Comparison of ENCODE assay signal across 5 worm cellular contexts in the genomic region with DNA sequence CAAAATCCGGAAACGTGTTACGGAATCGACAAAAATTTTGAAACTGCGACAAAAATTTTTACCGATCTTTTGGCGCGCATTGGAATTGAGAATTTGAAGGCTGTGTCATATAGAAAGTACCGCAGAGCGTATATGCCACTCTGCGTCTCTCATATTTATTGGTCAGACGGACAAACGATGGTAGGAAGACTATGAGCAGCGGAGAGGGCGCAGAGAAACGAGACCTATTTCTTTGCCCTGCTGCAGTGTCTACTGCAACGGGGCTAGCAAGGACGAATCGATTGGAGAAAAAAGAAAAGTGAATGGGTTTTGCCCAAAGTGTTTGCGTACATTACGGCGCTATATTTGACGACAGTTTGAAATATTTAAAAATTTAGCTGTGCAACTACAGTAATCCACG.
A peak's percentile ranks its signal among the peaks of the same experiment; 100 is the strongest.
TF ChIP-seq lines count a peak whose summit lies in the region.

No protein-coding gene starts in this region.

TF ChIP-seq in whole organism, L1 larva, 84 proteins besides CTCF, POLR2A, EP300 and RAD21 (continues in another document):
- TF ChIP-seq mep-1 (tag; optimal IDR thresholded peaks at IDR 0.05; lab: Kevin White, UChicago) (peak; percentile 92), lin-15B (tag; optimal IDR thresholded peaks at IDR 0.05; lab: Kevin White, UChicago) (peak; percentile 75), isw-1 (GFP tag; IDR thresholded peaks at IDR 0.05; lab: Robert Waterston, UW) (peak; percentile 72), nhr-90 (tag; optimal IDR thresholded peaks at IDR 0.05; lab: Kevin White, UChicago; ENCODE audit: poor library complexity) (peak; percentile 42), sox-4 (tag; optimal IDR thresholded peaks at IDR 0.05; lab: Kevin White, UChicago) (no peak), nhr-20 (tag; optimal IDR thresholded peaks at IDR 0.05; lab: Kevin White, UChicago) (peak; percentile 80), mab-9 (GFP tag; IDR thresholded peaks at IDR 0.05; lab: Robert Waterston, UW) (peak; percentile 51; the same call in 1 of the 2 replicates), vab-15 (tag; optimal IDR thresholded peaks at IDR 0.05; lab: Kevin White, UChicago) (peak; percentile 14), alr-1 (tag; optimal IDR thresholded peaks at IDR 0.05; lab: Kevin White, UChicago; ENCODE audit: borderline replicate concordance) (no peak), nhr-47 (tag; optimal IDR thresholded peaks at IDR 0.05; lab: Kevin White, UChicago) (peak; percentile 77), fkh-8 (tag; optimal IDR thresholded peaks at IDR 0.05; lab: Kevin White, UChicago) (peak; percentile 77), elt-3 (tag; optimal IDR thresholded peaks at IDR 0.05; lab: Kevin White, UChicago) (peak in 1 of 6 experiments; percentile 9), pag-3 (tag; optimal IDR thresholded peaks at IDR 0.05; lab: Kevin White, UChicago; ENCODE audit: borderline replicate concordance, insufficient read depth) (no peak), lin-14 (GFP tag; optimal IDR thresholded peaks at IDR 0.05; lab: Kevin White, UChicago) (peak; percentile 89), ceh-82 (tag; optimal IDR thresholded peaks at IDR 0.05; lab: Kevin White, UChicago) (peak; percentile 66 to 75 (median 70)), mdl-1 (tag; optimal IDR thresholded peaks at IDR 0.05; lab: Kevin White, UChicago) (peak in 1 of 2 experiments; percentile 65)

TF ChIP-seq in whole organism, L3 larva, 47 proteins besides CTCF, POLR2A, EP300 and RAD21 (continues in another document):
- TF ChIP-seq egl-5 (tag; optimal IDR thresholded peaks at IDR 0.05; lab: Kevin White, UChicago) (peak; percentile 90), pha-4 (tag; optimal IDR thresholded peaks at IDR 0.05; lab: Kevin White, UChicago) (peak; percentile 94), nhr-43 (tag; optimal IDR thresholded peaks at IDR 0.05; lab: Kevin White, UChicago; ENCODE audit: poor library complexity, severe bottlenecking) (no peak), R02D3.7 (tag; optimal IDR thresholded peaks at IDR 0.05; lab: Kevin White, UChicago) (peak; percentile 59), lin-39 (tag; optimal IDR thresholded peaks at IDR 0.05; lab: Kevin White, UChicago) (peak; percentile 82), lsy-12 (tag; optimal IDR thresholded peaks at IDR 0.05; lab: Kevin White, UChicago) (peak; percentile 73), hmg-11 (tag; optimal IDR thresholded peaks at IDR 0.05; lab: Kevin White, UChicago) (peak; percentile 82), nhr-12 (tag; optimal IDR thresholded peaks at IDR 0.05; lab: Kevin White, UChicago) (no peak), sea-2 (GFP tag; optimal IDR thresholded peaks at IDR 0.05; lab: Kevin White, UChicago) (no peak), nhr-25 (tag; optimal IDR thresholded peaks at IDR 0.05; lab: Kevin White, UChicago) (peak; percentile 92), nhr-67 (tag; optimal IDR thresholded peaks at IDR 0.05; lab: Kevin White, UChicago) (no peak), nhr-23 (tag; optimal IDR thresholded peaks at IDR 0.05; lab: Kevin White, UChicago) (peak; percentile 76), nhr-11 (tag; optimal IDR thresholded peaks at IDR 0.05; lab: Kevin White, UChicago) (no peak), lin-15B (tag; optimal IDR thresholded peaks at IDR 0.05; lab: Kevin White, UChicago) (peak; percentile 86), nhr-237 (tag; optimal IDR thresholded peaks at IDR 0.05; lab: Kevin White, UChicago) (no peak), elt-2 (tag; optimal IDR thresholded peaks at IDR 0.05; lab: Kevin White, UChicago) (peak; percentile 47), pqm-1 (tag; optimal IDR thresholded peaks at IDR 0.05; lab: Kevin White, UChicago) (peak; percentile 47), mml-1 (tag; optimal IDR thresholded peaks at IDR 0.05; lab: Kevin White, UChicago) (no peak)

TF ChIP-seq in whole organism, early embryonic, 17 proteins besides CTCF, POLR2A, EP300 and RAD21:
- no peak for TF ChIP-seq tbx-11 (GFP tag; IDR thresholded peaks at IDR 0.05; lab: Robert Waterston, UW)
- TF ChIP-seq hmg-4 (GFP tag; optimal IDR thresholded peaks at IDR 0.05; lab: Kevin White, UChicago), result peak; percentile 51

TF ChIP-seq in whole organism, midembryonic, 9 proteins besides CTCF, POLR2A, EP300 and RAD21:
- TF ChIP-seq ref-1 (GFP tag; conservative IDR thresholded peaks at IDR 0.05; lab: Robert Waterston, UW) (no peak), cog-1 (tag; optimal IDR thresholded peaks at IDR 0.05; lab: Kevin White, UChicago) (peak; percentile 48), flt-1 (GFP tag; IDR thresholded peaks at IDR 0.05; lab: Robert Waterston, UW) (0 out of 2 replicates have a peak, but pooled peaks have one; percentile 23), T22C8.4 (GFP tag; IDR thresholded peaks at IDR 0.05; lab: Robert Waterston, UW) (peak; percentile 87), tab-1 (GFP tag; IDR thresholded peaks at IDR 0.05; lab: Robert Waterston, UW) (no peak)

TF ChIP-seq in whole organism, young adult, 124 proteins besides CTCF, POLR2A, EP300 and RAD21 (continues in another document):
- no peak for TF ChIP-seq snpc-1.3 (tag; optimal IDR thresholded peaks at IDR 0.05; lab: Kevin White, UChicago; ENCODE audit: insufficient read depth)
- no peak for TF ChIP-seq madf-8 (GFP tag; conservative IDR thresholded peaks at IDR 0.05; lab: Robert Waterston, UW)
- TF ChIP-seq snpc-3.4 (tag; optimal IDR thresholded peaks at IDR 0.05; lab: Kevin White, UChicago), result no peak
- TF ChIP-seq ceh-27 (GFP tag; optimal IDR thresholded peaks at IDR 0.05; lab: Kevin White, UChicago), result peak; percentile 78
- no peak for TF ChIP-seq lir-1 (GFP tag; conservative IDR thresholded peaks at IDR 0.05; lab: Robert Waterston, UW)
- 0 out of 2 replicates have a peak, but pooled peaks have one; percentile 28 for TF ChIP-seq madf-3 (GFP tag; IDR thresholded peaks at IDR 0.05; lab: Robert Waterston, UW)
- TF ChIP-seq zim-3 (tag; optimal IDR thresholded peaks at IDR 0.05; lab: Kevin White, UChicago), result no peak
- TF ChIP-seq somi-1 (GFP tag; optimal IDR thresholded peaks at IDR 0.05; lab: Kevin White, UChicago), result no peak
- TF ChIP-seq nhr-80 (tag; optimal IDR thresholded peaks at IDR 0.05; lab: Kevin White, UChicago), result peak; percentile 49
- peak; percentile 19 to 34 for TF ChIP-seq let-607 (tag; optimal IDR thresholded peaks at IDR 0.05; lab: Kevin White, UChicago)
- TF ChIP-seq ztf-26 (tag; optimal IDR thresholded peaks at IDR 0.05; lab: Kevin White, UChicago), result no peak
- no peak for TF ChIP-seq F55B11.4 (tag; optimal IDR thresholded peaks at IDR 0.05; lab: Kevin White, UChicago; ENCODE audit: borderline replicate concordance, insufficient read depth)
- no peak for TF ChIP-seq C17E4.6 (GFP tag; IDR thresholded peaks at IDR 0.05; lab: Robert Waterston, UW)
- no peak for TF ChIP-seq pha-4 (tag; optimal IDR thresholded peaks at IDR 0.05; lab: Kevin White, UChicago)
- no peak for TF ChIP-seq die-1 (tag; optimal IDR thresholded peaks at IDR 0.05; lab: Kevin White, UChicago)
- TF ChIP-seq lin-35 (GFP tag; optimal IDR thresholded peaks at IDR 0.05; lab: Kevin White, UChicago), result peak in 1 of 3 experiments; percentile 76
- TF ChIP-seq tlf-1 (GFP tag; optimal IDR thresholded peaks at IDR 0.05; lab: Kevin White, UChicago), result peak; percentile 13
- TF ChIP-seq tbp1 (GFP tag; optimal IDR thresholded peaks at IDR 0.05; lab: Kevin White, UChicago), result peak; percentile 23
- no peak for TF ChIP-seq ceh-79 (tag; optimal IDR thresholded peaks at IDR 0.05; lab: Kevin White, UChicago)
- TF ChIP-seq mel-28 (tag; optimal IDR thresholded peaks at IDR 0.05; lab: Kevin White, UChicago; ENCODE audit: borderline replicate concordance), result no peak
- no peak for TF ChIP-seq cebp-1 (GFP tag; IDR thresholded peaks at IDR 0.05; lab: Robert Waterston, UW)
- TF ChIP-seq cebp-1 (tag; optimal IDR thresholded peaks at IDR 0.05; lab: Kevin White, UChicago), result peak; percentile 76
- TF ChIP-seq bed-1 (GFP tag; IDR thresholded peaks at IDR 0.05; lab: Robert Waterston, UW), result no peak
- TF ChIP-seq ztf-3 (GFP tag; optimal IDR thresholded peaks at IDR 0.05; lab: Kevin White, UChicago), result no peak
- TF ChIP-seq F22D6.2 (tag; optimal IDR thresholded peaks at IDR 0.05; lab: Kevin White, UChicago), result no peak
- no peak for TF ChIP-seq C06A6.2 (GFP tag; conservative IDR thresholded peaks at IDR 0.05; lab: Robert Waterston, UW)
- TF ChIP-seq attf-3 (GFP tag; conservative IDR thresholded peaks at IDR 0.05; lab: Robert Waterston, UW), result no peak; the same call in 1 of the 2 replicates
- no peak for TF ChIP-seq rec-8 (tag; optimal IDR thresholded peaks at IDR 0.05; lab: Kevin White, UChicago)
- no peak for TF ChIP-seq aptf-2 (GFP tag; conservative IDR thresholded peaks at IDR 0.05; lab: Robert Waterston, UW)
- TF ChIP-seq ztf-28 (GFP tag; IDR thresholded peaks at IDR 0.05; lab: Robert Waterston, UW), result no peak
- 0 out of 2 replicates have a peak, but pooled peaks have one; percentile 62 for TF ChIP-seq ekl-4 (GFP tag; IDR thresholded peaks at IDR 0.05; lab: Robert Waterston, UW)
- peak; percentile 25; the same call in 1 of the 2 replicates for TF ChIP-seq F33H1.4 (GFP tag; IDR thresholded peaks at IDR 0.05; lab: Robert Waterston, UW)
- TF ChIP-seq hmg-1.2 (GFP tag; IDR thresholded peaks at IDR 0.05; lab: Robert Waterston, UW), result peak; percentile 89
- TF ChIP-seq ZK185.1 (tag; optimal IDR thresholded peaks at IDR 0.05; lab: Kevin White, UChicago; ENCODE audit: poor library complexity, severe bottlenecking), result peak; percentile 28
- no peak for TF ChIP-seq rpc-1 (optimal IDR thresholded peaks at IDR 0.05; lab: Kevin White, UChicago)
- no peak for TF ChIP-seq rpc-1 (tag; optimal IDR thresholded peaks at IDR 0.05; lab: Kevin White, UChicago)
- peak; percentile 9 for TF ChIP-seq lin-54 (GFP tag; optimal IDR thresholded peaks at IDR 0.05; lab: Kevin White, UChicago)
- TF ChIP-seq attf-6 (GFP tag; IDR thresholded peaks at IDR 0.05; lab: Robert Waterston, UW), result no peak
- no peak for TF ChIP-seq K11D2.4 (GFP tag; IDR thresholded peaks at IDR 0.05; lab: Robert Waterston, UW)
- TF ChIP-seq akir-1 (GFP tag; optimal IDR thresholded peaks at IDR 0.05; lab: Kevin White, UChicago), result no peak
- no peak for TF ChIP-seq unc-62 (GFP tag; optimal IDR thresholded peaks at IDR 0.05; lab: Kevin White, UChicago)
- no peak for TF ChIP-seq lag-1 (GFP tag; IDR thresholded peaks at IDR 0.05; lab: Robert Waterston, UW)
- peak; percentile 87 for TF ChIP-seq athp-1 (tag; optimal IDR thresholded peaks at IDR 0.05; lab: Kevin White, UChicago)
- no peak for TF ChIP-seq sptf-2 (GFP tag; optimal IDR thresholded peaks at IDR 0.05; lab: Kevin White, UChicago)
- TF ChIP-seq egl-44 (GFP tag; IDR thresholded peaks at IDR 0.05; lab: Robert Waterston, UW), result 0 out of 2 replicates have a peak, but pooled peaks have one; percentile 56
- TF ChIP-seq Y67H2A.10 (GFP tag; conservative IDR thresholded peaks at IDR 0.05; lab: Robert Waterston, UW), result no peak
- TF ChIP-seq F37B4.10 (GFP tag; IDR thresholded peaks at IDR 0.05; lab: Robert Waterston, UW), result no peak
- TF ChIP-seq ztf-18 (tag; optimal IDR thresholded peaks at IDR 0.05; lab: Kevin White, UChicago), result peak; percentile 85
